Worm (Caenorhabditis elegans): ENCODE results near the gene F43E2.6.

DNA sequence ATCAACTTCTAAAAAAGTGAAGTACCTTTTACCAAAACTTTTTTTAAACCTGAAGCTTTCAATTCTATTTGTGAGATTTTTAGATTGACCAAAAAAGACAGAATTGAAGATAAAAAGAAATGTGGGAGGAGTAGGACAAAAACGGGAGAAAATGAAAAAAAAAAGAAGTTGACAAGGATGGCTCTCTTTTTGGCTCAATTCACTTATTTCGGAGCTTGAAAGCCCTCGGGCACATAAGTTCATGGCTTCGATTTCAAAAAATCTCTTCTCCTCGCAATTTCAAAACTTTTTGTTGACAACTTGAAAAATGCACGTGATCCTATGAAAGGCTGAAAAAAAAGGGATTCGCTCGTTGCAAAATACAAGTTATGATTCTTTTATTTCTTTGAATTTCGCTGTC, 42.5 kb downstream of the F43E2.6 start:
- no peak for TF ChIP-seq lin-13 (GFP tag; optimal IDR thresholded peaks at IDR 0.05)
- no peak for TF ChIP-seq nhr-28 (tag; optimal IDR thresholded peaks at IDR 0.05)
- TF ChIP-seq ama-1 (optimal IDR thresholded peaks at IDR 0.05) = no peak
- no peak for TF ChIP-seq nhr-76 (tag; optimal IDR thresholded peaks at IDR 0.05)
